Worm (Caenorhabditis elegans) whole organism, L1 larva: ENCODE results near the gene srx-118.

Source experiments
- C16A3.4 ChIP-seq: fragments of 150-350 bp; optimal IDR thresholded peaks from 2 replicates; lab custom pipeline; 2014; ENCODE audit warnings: missing biosample characterization, missing genetic modification characterization
- blmp-1 ChIP-seq: fragments of 150-350 bp; optimal IDR thresholded peaks from 2 replicates; lab custom pipeline; 2014; ENCODE audit warnings: missing biosample characterization, missing genetic modification characterization
- fkh-10 ChIP-seq: sonication (generic microtip); optimal IDR thresholded peaks from 2 replicates; lab custom pipeline; 2017; ENCODE audit warnings: missing biosample characterization, missing genetic modification reagents, missing genetic modification characterization
- hpl-2 ChIP-seq: fragments of 150-350 bp; optimal IDR thresholded peaks from 2 replicates; lab custom pipeline; 2014; ENCODE audit warnings: missing biosample characterization, missing genetic modification reagents, missing genetic modification characterization
- lin-15B ChIP-seq: fragments of 150-350 bp; sonication (generic microtip); optimal IDR thresholded peaks from 3 replicates; lab custom pipeline; 2014; ENCODE audit warnings: missing biosample characterization, missing genetic modification characterization
- lin-35 ChIP-seq, 2 experiments: fragments of 150-350 bp; optimal IDR thresholded peaks; 2 replicates each; lab custom pipeline; 2014; ENCODE audit warnings: missing biosample characterization in 2 of 2, missing genetic modification characterization in 2 of 2, missing genetic modification reagents in 2 of 2
- nhr-12 ChIP-seq: sonication (generic microtip); optimal IDR thresholded peaks from 2 replicates; lab custom pipeline; 2017; ENCODE audit warnings: missing biosample characterization, missing genetic modification characterization
- nhr-237 ChIP-seq: fragments of 150-350 bp; optimal IDR thresholded peaks from 2 replicates; lab custom pipeline; 2014; ENCODE audit warnings: missing biosample characterization, missing genetic modification characterization
- pax-3 ChIP-seq: fragments of 200-800 bp; sonication (Bioruptor generic); optimal IDR thresholded peaks from 2 replicates; lab custom pipeline; 2018; ENCODE audit warnings: mild to moderate bottlenecking, missing genetic modification characterization, moderate library complexity, missing compliant biosample characterization
- snu-23 ChIP-seq: sonication (generic microtip); optimal IDR thresholded peaks from 2 replicates; lab custom pipeline; 2016; ENCODE audit warnings: missing genetic modification characterization, missing compliant biosample characterization
- unc-62 ChIP-seq: fragments of 150-350 bp; optimal IDR thresholded peaks from 2 replicates; lab custom pipeline; 2014; ENCODE audit warnings: missing biosample characterization, missing genetic modification reagents, missing genetic modification characterization
- ztf-4 ChIP-seq: fragments of 150-350 bp; optimal IDR thresholded peaks from 2 replicates; lab custom pipeline; 2014; ENCODE audit warnings: missing biosample characterization, missing genetic modification characterization

- TF ChIP-seq nhr-237 (tag; lab: Kevin White, UChicago) (no peak), pax-3 (no peak), nhr-12 (no peak), unc-62 (GFP tag; lab: Kevin White, UChicago) (no peak), C16A3.4 (tag; lab: Kevin White, UChicago) (no peak), fkh-10 (GFP tag; lab: Kevin White, UChicago) (no peak), blmp-1 (tag; lab: Kevin White, UChicago) (no peak), snu-23 (no peak), hpl-2 (GFP tag; lab: Kevin White, UChicago) (no peak), ztf-4 (no peak), lin-15B (tag; lab: Kevin White, UChicago) (no peak), lin-35 (GFP tag; optimal IDR thresholded peaks at IDR 0.05; lab: Kevin White, UChicago) (no peak)
These were observed 31.6 kb upstream of the srx-118 start for ce11 chrII:12494067-12494477.
